Fruit fly (Drosophila melanogaster) whole organism, embryonic: ENCODE data around the gene RpS12.

Experiments
- Ada2b ChIP-seq: fragments of 200-800 bp; sonication (Bioruptor generic); IDR thresholded peaks from 2 replicates; pipeline ENCODE4 v1.3.6; 2022; ENCODE audit warnings: missing biosample characterization, missing genetic modification characterization
- Atf6 ChIP-seq: fragments of 200-800 bp; sonication (Bioruptor generic); IDR thresholded peaks from 2 replicates; pipeline ENCODE4 v1.3.6; 2022; ENCODE audit warnings: missing biosample characterization, missing genetic modification characterization
- Blimp-1 ChIP-seq: fragments of 200-800 bp; sonication (Bioruptor generic); optimal IDR thresholded peaks from 3 replicates; lab custom pipeline; 2018; ENCODE audit warnings: missing biosample characterization, missing genetic modification characterization, mild to moderate bottlenecking, moderate library complexity, missing genetic modification reagents
- CG10366 ChIP-seq: fragments of 200-800 bp; sonication (Bioruptor generic); IDR thresholded peaks from 2 replicates; pipeline ENCODE4 v1.3.6; 2022; ENCODE audit warnings: missing biosample characterization, missing genetic modification characterization
- CG10462 ChIP-seq: fragments of 200-800 bp; sonication (Bioruptor generic); optimal IDR thresholded peaks from 2 replicates; lab custom pipeline; 2016; ENCODE audit warnings: missing biosample characterization, missing genetic modification characterization
- CG12219 ChIP-seq: fragments of 200-800 bp; sonication (Bioruptor generic); optimal IDR thresholded peaks from 3 replicates; lab custom pipeline; 2018; ENCODE audit warnings: missing biosample characterization, mild to moderate bottlenecking, missing genetic modification characterization
- CG12299 ChIP-seq: fragments of 200-800 bp; sonication (Bioruptor generic); optimal IDR thresholded peaks from 2 replicates; lab custom pipeline; 2018; ENCODE audit warnings: missing biosample characterization, mild to moderate bottlenecking, missing genetic modification characterization
- CG12391 ChIP-seq: fragments of 200-800 bp; sonication (Bioruptor generic); optimal IDR thresholded peaks from 3 replicates; lab custom pipeline; 2018; ENCODE audit warnings: missing biosample characterization, mild to moderate bottlenecking, missing genetic modification characterization, moderate library complexity
- CG12659 ChIP-seq: fragments of 200-800 bp; sonication (Bioruptor generic); optimal IDR thresholded peaks from 3 replicates; lab custom pipeline; 2017; ENCODE audit warnings: mild to moderate bottlenecking, missing biosample characterization, missing genetic modification reagents, missing genetic modification characterization
- CG12769 ChIP-seq: fragments of 200-800 bp; sonication (Bioruptor generic); optimal IDR thresholded peaks from 2 replicates; lab custom pipeline; 2019; ENCODE audit warnings: missing biosample characterization, mild to moderate bottlenecking, missing genetic modification characterization, moderate library complexity
- CG13287 ChIP-seq: fragments of 200-800 bp; sonication (Bioruptor generic); IDR thresholded peaks from 2 replicates; pipeline ENCODE4 v1.3.6; 2022; ENCODE audit warnings: missing biosample characterization, missing genetic modification characterization; ENCODE audit not compliant: partially characterized antibody
- CG13775 ChIP-seq: fragments of 200-800 bp; sonication (Bioruptor generic); optimal IDR thresholded peaks from 3 replicates; lab custom pipeline; 2017; ENCODE audit warnings: missing biosample characterization, mild to moderate bottlenecking, missing genetic modification characterization
- CG1792 ChIP-seq: fragments of 200-800 bp; sonication (Bioruptor generic); optimal IDR thresholded peaks from 2 replicates; lab custom pipeline; 2016; ENCODE audit warnings: missing biosample characterization, missing genetic modification characterization
- CG2678 ChIP-seq: fragments of 200-800 bp; sonication (Bioruptor generic); optimal IDR thresholded peaks from 3 replicates; lab custom pipeline; 2019; ENCODE audit warnings: missing biosample characterization, mild to moderate bottlenecking, missing genetic modification characterization, moderate library complexity
- CG3281 ChIP-seq: fragments of 200-800 bp; sonication (Bioruptor generic); optimal IDR thresholded peaks from 3 replicates; lab custom pipeline; 2017; ENCODE audit warnings: missing biosample characterization, mild to moderate bottlenecking, missing genetic modification characterization
- CG33213 ChIP-seq: fragments of 200-800 bp; sonication (Bioruptor generic); optimal IDR thresholded peaks from 3 replicates; lab custom pipeline; 2016; ENCODE audit warnings: missing biosample characterization, missing genetic modification characterization
- CG4424 ChIP-seq: fragments of 200-800 bp; sonication (Bioruptor generic); optimal IDR thresholded peaks from 3 replicates; lab custom pipeline; 2016; ENCODE audit warnings: missing biosample characterization, missing genetic modification characterization
- CG6175 ChIP-seq: fragments of 200-800 bp; sonication (Bioruptor generic); IDR thresholded peaks from 3 replicates; pipeline ENCODE4 v1.3.6; 2022; ENCODE audit warnings: missing biosample characterization, missing genetic modification characterization
- CG6765 ChIP-seq: fragments of 200-800 bp; sonication (Bioruptor generic); optimal IDR thresholded peaks from 3 replicates; lab custom pipeline; 2017; ENCODE audit warnings: missing biosample characterization, mild to moderate bottlenecking, missing genetic modification characterization
- CG6813 ChIP-seq: fragments of 200-800 bp; sonication (Bioruptor generic); optimal IDR thresholded peaks from 2 replicates; lab custom pipeline; 2017; ENCODE audit warnings: missing biosample characterization, missing genetic modification characterization, mild to moderate bottlenecking, moderate library complexity, missing genetic modification reagents
- CG8944 ChIP-seq: fragments of 200-800 bp; sonication (Bioruptor generic); optimal IDR thresholded peaks from 3 replicates; lab custom pipeline; 2016; ENCODE audit warnings: missing biosample characterization, missing genetic modification characterization
- CoRest ChIP-seq: fragments of 200-800 bp; sonication (Bioruptor generic); optimal IDR thresholded peaks from 3 replicates; lab custom pipeline; 2018; ENCODE audit warnings: missing biosample characterization, mild to moderate bottlenecking, missing genetic modification characterization, moderate library complexity
- Dbx ChIP-seq: fragments of 200-800 bp; sonication (Bioruptor generic); IDR thresholded peaks from 3 replicates; pipeline ENCODE4 v1.3.6; 2022; ENCODE audit warnings: missing biosample characterization, missing genetic modification characterization
- Drgx ChIP-seq: fragments of 200-800 bp; sonication (Bioruptor generic); IDR thresholded peaks from 2 replicates; pipeline ENCODE4 v1.3.6; 2022; ENCODE audit warnings: missing biosample characterization, missing genetic modification characterization
- E2f2 ChIP-seq: fragments of 200-800 bp; sonication (Bioruptor generic); IDR thresholded peaks from 2 replicates; pipeline ENCODE4 v1.3.6; 2022; ENCODE audit warnings: missing biosample characterization, missing genetic modification characterization
- HLH3B ChIP-seq: fragments of 200-800 bp; sonication (Bioruptor generic); IDR thresholded peaks from 2 replicates; pipeline ENCODE4 v1.3.6; 2022; ENCODE audit warnings: missing biosample characterization, missing genetic modification characterization
- HmgZ ChIP-seq: fragments of 200-800 bp; sonication (Bioruptor generic); optimal IDR thresholded peaks from 2 replicates; lab custom pipeline; 2018; ENCODE audit warnings: missing biosample characterization, mild to moderate bottlenecking, missing genetic modification characterization
- Meics ChIP-seq: fragments of 200-800 bp; sonication (Bioruptor generic); optimal IDR thresholded peaks from 2 replicates; lab custom pipeline; 2017; ENCODE audit warnings: missing biosample characterization, mild to moderate bottlenecking, missing genetic modification characterization
- Mrtf ChIP-seq: fragments of 200-800 bp; sonication (Bioruptor generic); IDR thresholded peaks from 3 replicates; pipeline ENCODE4 v1.3.6; 2022; ENCODE audit warnings: missing biosample characterization, missing genetic modification characterization
- Nf-YB ChIP-seq: fragments of 200-800 bp; sonication (Bioruptor generic); optimal IDR thresholded peaks from 3 replicates; lab custom pipeline; 2019; ENCODE audit warnings: missing biosample characterization, mild to moderate bottlenecking, missing genetic modification characterization, moderate library complexity
- PHDP ChIP-seq: fragments of 200-800 bp; sonication (Bioruptor generic); optimal IDR thresholded peaks from 3 replicates; lab custom pipeline; 2018; ENCODE audit warnings: missing biosample characterization, mild to moderate bottlenecking, missing genetic modification characterization, moderate library complexity
- Sry-β ChIP-seq: fragments of 200-800 bp; sonication (Bioruptor generic); optimal IDR thresholded peaks from 2 replicates; lab custom pipeline; 2018; ENCODE audit warnings: missing biosample characterization, mild to moderate bottlenecking, missing genetic modification characterization, moderate library complexity
- al ChIP-seq: fragments of 200-800 bp; sonication (Bioruptor generic); IDR thresholded peaks from 2 replicates; pipeline ENCODE4 v1.3.6; 2022; ENCODE audit warnings: missing biosample characterization, missing genetic modification characterization
- amos ChIP-seq: fragments of 200-800 bp; sonication (Bioruptor generic); IDR thresholded peaks from 2 replicates; pipeline ENCODE4 v1.3.6; 2022; ENCODE audit warnings: missing biosample characterization, missing genetic modification characterization; ENCODE audit not compliant: partially characterized antibody
- bbx ChIP-seq: fragments of 200-800 bp; sonication (Bioruptor generic); IDR thresholded peaks from 2 replicates; pipeline ENCODE4 v1.3.6; 2022; ENCODE audit warnings: missing biosample characterization, missing genetic modification characterization; ENCODE audit not compliant: partially characterized antibody
- disco-r ChIP-seq: fragments of 200-800 bp; sonication (Bioruptor generic); optimal IDR thresholded peaks from 2 replicates; lab custom pipeline; 2016; ENCODE audit warnings: missing biosample characterization, missing genetic modification characterization
- ewg ChIP-seq: fragments of 200-800 bp; sonication (Bioruptor generic); optimal IDR thresholded peaks from 3 replicates; lab custom pipeline; 2017; ENCODE audit warnings: mild to moderate bottlenecking, missing biosample characterization, missing genetic modification reagents, missing genetic modification characterization
- exex ChIP-seq: fragments of 200-800 bp; sonication (Bioruptor generic); optimal IDR thresholded peaks from 4 replicates; lab custom pipeline; 2018; ENCODE audit warnings: missing biosample characterization, mild to moderate bottlenecking, missing genetic modification characterization, moderate library complexity
- grn ChIP-seq: fragments of 200-800 bp; sonication (Bioruptor generic); optimal IDR thresholded peaks from 3 replicates; lab custom pipeline; 2017; ENCODE audit warnings: missing biosample characterization, missing genetic modification characterization
- lmd ChIP-seq: fragments of 200-800 bp; sonication (Bioruptor generic); IDR thresholded peaks from 2 replicates; pipeline ENCODE4 v1.3.6; 2022; ENCODE audit warnings: missing biosample characterization, missing genetic modification characterization
- run ChIP-seq: fragments of 200-800 bp; sonication (Bioruptor generic); optimal IDR thresholded peaks from 3 replicates; lab custom pipeline; 2018; ENCODE audit warnings: missing biosample characterization, mild to moderate bottlenecking, missing genetic modification characterization
- sc ChIP-seq, 3 experiments: fragments of >200 bp in 2 of 3; fragments of 200-800 bp in 1 of 3; sonication (Bioruptor generic) in 1 of 3; optimal IDR thresholded peaks; 2 replicates in 2 of 3; 3 replicates in 1 of 3; lab custom pipeline; 2017; ENCODE audit warnings: mild to moderate bottlenecking in 1 of 3, missing biosample characterization in 1 of 3, missing genetic modification characterization in 1 of 3, missing genetic modification reagents in 1 of 3
- sim ChIP-seq: fragments of 200-800 bp; sonication (Bioruptor generic); IDR thresholded peaks from 2 replicates; pipeline ENCODE4 v1.3.6; 2022; ENCODE audit warnings: missing biosample characterization, missing genetic modification characterization
- so ChIP-seq: fragments of 200-800 bp; sonication (Bioruptor generic); IDR thresholded peaks from 3 replicates; pipeline ENCODE4 v1.3.6; 2022; ENCODE audit warnings: missing biosample characterization, missing genetic modification characterization
- sqz ChIP-seq: fragments of 200-800 bp; sonication (Bioruptor generic); optimal IDR thresholded peaks from 3 replicates; lab custom pipeline; 2018; ENCODE audit warnings: missing biosample characterization, mild to moderate bottlenecking, missing genetic modification characterization
- tap ChIP-seq: fragments of 200-800 bp; optimal IDR thresholded peaks from 3 replicates; lab custom pipeline; 2019; ENCODE audit warnings: missing biosample characterization, mild to moderate bottlenecking, missing genetic modification characterization, moderate library complexity
- tx ChIP-seq: fragments of 200-800 bp; sonication (Bioruptor generic); optimal IDR thresholded peaks from 2 replicates; lab custom pipeline; 2016; ENCODE audit warnings: missing biosample characterization, missing genetic modification characterization
- vvl ChIP-seq: fragments of 200-800 bp; sonication (Bioruptor generic); IDR thresholded peaks from 2 replicates; pipeline ENCODE4 v1.3.6; 2022; ENCODE audit warnings: missing biosample characterization, missing genetic modification characterization
- z ChIP-seq: fragments of 200-800 bp; sonication (Bioruptor generic); IDR thresholded peaks from 3 replicates; pipeline ENCODE4 v1.3.6; 2022; ENCODE audit warnings: missing biosample characterization, missing genetic modification characterization
- zf30C ChIP-seq: fragments of 200-800 bp; sonication (Bioruptor generic); optimal IDR thresholded peaks from 3 replicates; lab custom pipeline; 2018; ENCODE audit warnings: missing biosample characterization, mild to moderate bottlenecking, missing genetic modification characterization
- zfh2 ChIP-seq: fragments of 200-800 bp; sonication (Bioruptor generic); optimal IDR thresholded peaks from 2 replicates; lab custom pipeline; 2016; ENCODE audit warnings: missing biosample characterization, missing genetic modification characterization

RpS12 gene

dm6 chr3L:13028740-13029139, 5.6 kb downstream of the RpS12 start, which contains the start of gene CG17672 (continued):
- TF ChIP-seq CG2678 (no peak), Sry-β (GFP tag; lab: Kevin White, UChicago) (no peak), amos (GFP tag; lab: Robert Waterston, UW) (peak; percentile 20; the same call in 1 of the 2 replicates), run (tag; lab: Kevin White, UChicago) (no peak), CG12659 (no peak), HLH3B (GFP tag; lab: Robert Waterston, UW) (no peak), sim (GFP tag; lab: Robert Waterston, UW) (no peak), ewg (no peak), lmd (no peak), Blimp-1 (GFP tag; lab: Kevin White, UChicago) (peak; percentile 36), CG13775 (GFP tag; lab: Kevin White, UChicago) (no peak), bbx (peak; percentile 50), grn (GFP tag; lab: Kevin White, UChicago) (no peak), CG12769 (tag; lab: Kevin White, UChicago) (peak; percentile 67), HmgZ (no peak), vvl (peak; percentile 45; the same call in 1 of the 2 replicates), PHDP (tag; lab: Kevin White, UChicago) (no peak), CG12299 (tag; lab: Kevin White, UChicago) (no peak), exex (tag; lab: Kevin White, UChicago) (no peak), CG4424 (no peak), Drgx (0 out of 2 replicates have a peak, but pooled peaks have one; percentile 15), z (GFP tag; lab: Robert Waterston, UW) (no peak), Atf6 (GFP tag; lab: Robert Waterston, UW) (no peak), sqz (GFP tag; lab: Kevin White, UChicago) (no peak), CG12391 (tag; lab: Kevin White, UChicago) (no peak), CG6765 (no peak), Meics (GFP tag; lab: Kevin White, UChicago) (no peak), CG6175 (GFP tag; lab: Robert Waterston, UW) (peak; percentile 40; the same call in 1 of the 3 replicates), CG6813 (GFP tag; lab: Kevin White, UChicago) (no peak), CoRest (tag; lab: Kevin White, UChicago) (no peak), sc (optimal IDR thresholded peaks at IDR 0.05; lab: Kevin White, UChicago) (no peak), sc (GFP tag; optimal IDR thresholded peaks at IDR 0.05; lab: Kevin White, UChicago) (no peak), zf30C (GFP tag; lab: Kevin White, UChicago) (no peak), tap (no peak), Mrtf (GFP tag; lab: Robert Waterston, UW) (no peak), CG10462 (no peak), E2f2 (GFP tag; lab: Robert Waterston, UW) (no peak), Ada2b (GFP tag; lab: Robert Waterston, UW) (no peak), CG12219 (no peak), CG13287 (GFP tag; lab: Robert Waterston, UW) (no peak), disco-r (GFP tag; lab: Kevin White, UChicago) (no peak), CG10366 (GFP tag; lab: Robert Waterston, UW) (no peak), CG1792 (GFP tag; lab: Kevin White, UChicago) (no peak), al (GFP tag; lab: Robert Waterston, UW) (no peak), Dbx (GFP tag; lab: Robert Waterston, UW) (no peak), Nf-YB (peak; percentile 8), tx (no peak), zfh2 (GFP tag; lab: Kevin White, UChicago) (no peak), CG8944 (no peak), CG3281 (no peak), CG33213 (GFP tag; lab: Kevin White, UChicago) (no peak), so (GFP tag; lab: Robert Waterston, UW) (no peak)
